Fruit fly (Drosophila melanogaster) whole organism, embryonic: ENCODE data around the gene CG11617.
A peak's percentile ranks its signal among the peaks of the same experiment; 100 is the strongest.

Experiments used
- Atf3 ChIP-seq: fragments of 200-800 bp; sonication (Bioruptor generic); optimal IDR thresholded peaks from 3 replicates; lab custom pipeline; 2016; ENCODE audit warnings: missing biosample characterization, missing genetic modification characterization
- Awh ChIP-seq: fragments of 200-800 bp; sonication (Bioruptor generic); IDR thresholded peaks from 2 replicates; pipeline ENCODE4, ENCODE4 v1.3.6; 2022; ENCODE audit warnings: missing biosample characterization, missing genetic modification characterization
- CG11093 ChIP-seq: fragments of 200-800 bp; sonication (Bioruptor generic); IDR thresholded peaks from 3 replicates; pipeline ENCODE4 v1.3.6; 2022; ENCODE audit warnings: missing biosample characterization, missing genetic modification characterization
- CG11456 ChIP-seq: fragments of 200-800 bp; sonication (Bioruptor generic); IDR thresholded peaks from 3 replicates; pipeline ENCODE4 v1.3.6; 2022; ENCODE audit warnings: missing biosample characterization, missing genetic modification characterization
- CG12071 ChIP-seq: fragments of 200-800 bp; sonication (Bioruptor generic); optimal IDR thresholded peaks from 3 replicates; lab custom pipeline; 2018; ENCODE audit warnings: missing biosample characterization, mild to moderate bottlenecking, missing genetic modification characterization
- CG15601 ChIP-seq: fragments of 200-800 bp; sonication (Bioruptor generic); optimal IDR thresholded peaks from 3 replicates; lab custom pipeline; 2019; ENCODE audit warnings: missing biosample characterization, mild to moderate bottlenecking, missing genetic modification characterization, moderate library complexity
- CG1603 ChIP-seq: fragments of 200-800 bp; sonication (Bioruptor generic); optimal IDR thresholded peaks from 2 replicates; lab custom pipeline; 2019; ENCODE audit warnings: missing biosample characterization, mild to moderate bottlenecking, missing genetic modification characterization, moderate library complexity
- CG1647 ChIP-seq: fragments of 200-800 bp; sonication (Bioruptor generic); optimal IDR thresholded peaks from 3 replicates; lab custom pipeline; 2016; ENCODE audit warnings: missing biosample characterization, missing genetic modification characterization
- CG17612 ChIP-seq: fragments of 200-800 bp; sonication (Bioruptor generic); IDR thresholded peaks from 2 replicates; pipeline ENCODE4 v1.3.6; 2022; ENCODE audit warnings: missing biosample characterization, missing genetic modification characterization
- CG17802 ChIP-seq: fragments of 200-800 bp; sonication (Bioruptor generic); optimal IDR thresholded peaks from 2 replicates; lab custom pipeline; 2018; ENCODE audit warnings: missing biosample characterization, mild to moderate bottlenecking, missing genetic modification characterization, moderate library complexity
- CG18599 ChIP-seq: fragments of 200-800 bp; sonication (Bioruptor generic); optimal IDR thresholded peaks from 3 replicates; lab custom pipeline; 2017; ENCODE audit warnings: missing biosample characterization, missing genetic modification characterization, mild to moderate bottlenecking, moderate library complexity, missing genetic modification reagents
- CG2129 ChIP-seq: fragments of 200-800 bp; sonication (Bioruptor generic); IDR thresholded peaks from 2 replicates; pipeline ENCODE4 v1.3.6; 2022; ENCODE audit warnings: missing biosample characterization, missing genetic modification characterization; ENCODE audit not compliant: partially characterized antibody
- CG2202 ChIP-seq: fragments of 200-800 bp; sonication (Bioruptor generic); optimal IDR thresholded peaks from 2 replicates; lab custom pipeline; 2018; ENCODE audit warnings: missing biosample characterization, mild to moderate bottlenecking, missing genetic modification characterization
- CG34224 ChIP-seq: fragments of 200-800 bp; sonication (Bioruptor generic); IDR thresholded peaks from 3 replicates; pipeline ENCODE4 v1.3.6; 2022; ENCODE audit warnings: missing biosample characterization, missing genetic modification characterization; ENCODE audit not compliant: partially characterized antibody
- CG4360 ChIP-seq: fragments of 200-800 bp; sonication (Bioruptor generic); IDR thresholded peaks from 2 replicates; pipeline ENCODE4 v1.3.6; 2022; ENCODE audit warnings: missing biosample characterization, missing genetic modification characterization
- CG4424 ChIP-seq: fragments of 200-800 bp; sonication (Bioruptor generic); optimal IDR thresholded peaks from 3 replicates; lab custom pipeline; 2016; ENCODE audit warnings: missing biosample characterization, missing genetic modification characterization
- CG6689 ChIP-seq: fragments of 200-800 bp; sonication (Bioruptor generic); IDR thresholded peaks from 2 replicates; pipeline ENCODE4 v1.3.6; 2022; ENCODE audit warnings: missing biosample characterization, missing genetic modification characterization
- CG7556 ChIP-seq: fragments of 200-800 bp; sonication (Bioruptor generic); optimal IDR thresholded peaks from 2 replicates; lab custom pipeline; 2017; ENCODE audit warnings: missing biosample characterization, mild to moderate bottlenecking, missing genetic modification characterization
- CG8478 ChIP-seq: fragments of >200 bp; optimal IDR thresholded peaks from 2 replicates; lab custom pipeline; 2018
- CG9727 ChIP-seq: fragments of 200-800 bp; sonication (Bioruptor generic); optimal IDR thresholded peaks from 3 replicates; lab custom pipeline; 2017; ENCODE audit warnings: missing biosample characterization, mild to moderate bottlenecking, missing genetic modification characterization
- Camta ChIP-seq: fragments of 200-800 bp; sonication (Bioruptor generic); optimal IDR thresholded peaks from 2 replicates; lab custom pipeline; 2016; ENCODE audit warnings: missing biosample characterization, missing genetic modification characterization
- Dll ChIP-seq: fragments of 200-800 bp; sonication (Bioruptor generic); IDR thresholded peaks from 4 replicates; pipeline ENCODE4 v1.3.6; 2022; ENCODE audit warnings: missing biosample characterization, missing genetic modification characterization; ENCODE audit not compliant: partially characterized antibody
- Doc2 ChIP-seq: fragments of 200-800 bp; sonication (Bioruptor generic); IDR thresholded peaks from 2 replicates; pipeline ENCODE4 v1.3.6; 2022; ENCODE audit warnings: missing biosample characterization, missing genetic modification characterization
- Hr78 ChIP-seq, 2 experiments: fragments of 200-800 bp in 1 of 2; fragments of >200 bp in 1 of 2; sonication (Bioruptor generic) in 1 of 2; optimal IDR thresholded peaks; 2 replicates each; lab custom pipeline; 2017 to 2019; ENCODE audit warnings: missing biosample characterization in 2 of 2, missing genetic modification characterization in 2 of 2, mild to moderate bottlenecking in 1 of 2, moderate library complexity in 1 of 2
- Nf-YC ChIP-seq: fragments of 200-800 bp; optimal IDR thresholded peaks from 3 replicates; lab custom pipeline; 2019; ENCODE audit warnings: missing biosample characterization, mild to moderate bottlenecking, missing genetic modification characterization, moderate library complexity
- Pdp1 ChIP-seq, 2 experiments: fragments of 200-800 bp; sonication (Bioruptor generic); optimal IDR thresholded peaks; 3 replicates each; lab custom pipeline; 2016; ENCODE audit warnings: missing biosample characterization in 2 of 2, missing genetic modification characterization in 2 of 2, mild to moderate bottlenecking in 1 of 2, moderate library complexity in 1 of 2
- Rx ChIP-seq: fragments of 200-800 bp; sonication (Bioruptor generic); IDR thresholded peaks from 2 replicates; pipeline ENCODE4 v1.3.6; 2022; ENCODE audit warnings: missing biosample characterization, missing genetic modification characterization
- Sox102F ChIP-seq: fragments of 200-800 bp; sonication (Bioruptor generic); optimal IDR thresholded peaks from 2 replicates; lab custom pipeline; 2018; ENCODE audit warnings: missing biosample characterization, mild to moderate bottlenecking, missing genetic modification characterization, moderate library complexity
- Trl ChIP-seq, 3 experiments: fragments of >200 bp in 2 of 3; fragments of 200-800 bp in 1 of 3; sonication (Bioruptor generic) in 1 of 3; optimal IDR thresholded peaks; 2 replicates in 1 of 3; 3 replicates in 2 of 3; lab custom pipeline; 2016 to 2017; ENCODE audit warnings: missing biosample characterization in 1 of 3, missing genetic modification characterization in 1 of 3
- Xbp1 ChIP-seq: fragments of 200-800 bp; sonication (Bioruptor generic); optimal IDR thresholded peaks from 3 replicates; lab custom pipeline; 2016; ENCODE audit warnings: missing biosample characterization, mild to moderate bottlenecking, missing genetic modification characterization
- bbx ChIP-seq: fragments of 200-800 bp; sonication (Bioruptor generic); IDR thresholded peaks from 2 replicates; pipeline ENCODE4 v1.3.6; 2022; ENCODE audit warnings: missing biosample characterization, missing genetic modification characterization; ENCODE audit not compliant: partially characterized antibody
- caup ChIP-seq: fragments of 200-800 bp; sonication (Bioruptor generic); optimal IDR thresholded peaks from 3 replicates; lab custom pipeline; 2017; ENCODE audit warnings: missing biosample characterization, mild to moderate bottlenecking, missing genetic modification characterization, moderate library complexity; ENCODE audit not compliant: severe bottlenecking
- chinmo ChIP-seq: fragments of 200-800 bp; sonication (Bioruptor generic); IDR thresholded peaks from 4 replicates; pipeline ENCODE4 v1.3.6; 2022; ENCODE audit warnings: missing biosample characterization, missing genetic modification characterization; ENCODE audit not compliant: partially characterized antibody
- chm ChIP-seq: fragments of 200-800 bp; sonication (Bioruptor generic); IDR thresholded peaks from 2 replicates; pipeline ENCODE4 v1.3.6; 2022; ENCODE audit warnings: missing biosample characterization, missing genetic modification characterization
- corto ChIP-seq: fragments of 200-800 bp; sonication (Bioruptor generic); optimal IDR thresholded peaks from 2 replicates; lab custom pipeline; 2016; ENCODE audit warnings: missing biosample characterization, mild to moderate bottlenecking, missing genetic modification characterization, moderate library complexity
- cwo ChIP-seq: fragments of 200-800 bp; sonication (Bioruptor generic); optimal IDR thresholded peaks from 3 replicates; lab custom pipeline; 2017; ENCODE audit warnings: missing biosample characterization, missing genetic modification characterization, mild to moderate bottlenecking, moderate library complexity, missing genetic modification reagents
- inv ChIP-seq: fragments of 200-800 bp; sonication (Bioruptor generic); IDR thresholded peaks from 2 replicates; pipeline ENCODE4 v1.3.6; 2022; ENCODE audit warnings: missing biosample characterization, missing genetic modification characterization; ENCODE audit not compliant: partially characterized antibody
- jing ChIP-seq: fragments of 200-800 bp; sonication (Bioruptor generic); optimal IDR thresholded peaks from 2 replicates; lab custom pipeline; 2018; ENCODE audit warnings: missing biosample characterization, mild to moderate bottlenecking, missing genetic modification characterization
- knrl ChIP-seq: fragments of 200-800 bp; sonication (Bioruptor generic); IDR thresholded peaks from 3 replicates; pipeline ENCODE4 v1.3.6; 2022; ENCODE audit warnings: missing biosample characterization, missing genetic modification characterization; ENCODE audit not compliant: partially characterized antibody
- prd ChIP-seq, 3 experiments: fragments of >200 bp in 2 of 3; fragments of 200-800 bp in 1 of 3; sonication (Bioruptor generic) in 1 of 3; optimal IDR thresholded peaks in 2 of 3; IDR thresholded peaks in 1 of 3; 2 replicates in 2 of 3; 3 replicates in 1 of 3; pipeline versions ENCODE4 v1.3.6 to Lab custom; 2017 to 2022; ENCODE audit warnings: missing biosample characterization in 1 of 3, missing genetic modification characterization in 1 of 3
- ro ChIP-seq: fragments of 200-800 bp; sonication (Bioruptor generic); IDR thresholded peaks from 2 replicates; pipeline ENCODE4 v1.3.6; 2022; ENCODE audit warnings: missing biosample characterization, missing genetic modification characterization
- slp2 ChIP-seq: fragments of 200-800 bp; sonication (Bioruptor generic); optimal IDR thresholded peaks from 2 replicates; lab custom pipeline; 2016; ENCODE audit warnings: missing biosample characterization, missing genetic modification characterization
- sna ChIP-seq: fragments of 200-800 bp; sonication (Bioruptor generic); IDR thresholded peaks from 2 replicates; pipeline ENCODE4 v1.3.6; 2022; ENCODE audit warnings: missing biosample characterization, missing genetic modification characterization; ENCODE audit not compliant: partially characterized antibody
- zen ChIP-seq: fragments of 200-800 bp; sonication (Bioruptor generic); optimal IDR thresholded peaks from 3 replicates; lab custom pipeline; 2018; ENCODE audit warnings: missing biosample characterization, mild to moderate bottlenecking, missing genetic modification characterization, moderate library complexity
- zen2 ChIP-seq: fragments of 200-800 bp; sonication (Bioruptor generic); IDR thresholded peaks from 3 replicates; pipeline ENCODE4 v1.3.6; 2022; ENCODE audit warnings: missing biosample characterization, missing genetic modification characterization; ENCODE audit not compliant: partially characterized antibody
- zf30C ChIP-seq: fragments of 200-800 bp; sonication (Bioruptor generic); optimal IDR thresholded peaks from 3 replicates; lab custom pipeline; 2018; ENCODE audit warnings: missing biosample characterization, mild to moderate bottlenecking, missing genetic modification characterization

Gene CG11617

dm6 chr2L:249048-249825, 42.1 kb upstream of the CG11617 start (continued):
- TF ChIP-seq Hr78 (GFP tag; optimal IDR thresholded peaks at IDR 0.05; lab: Kevin White, UChicago): no peak
- no peak for TF ChIP-seq ro (GFP tag; lab: Robert Waterston, UW)
- no peak for TF ChIP-seq CG18599 (GFP tag; lab: Kevin White, UChicago)
- 0 out of 2 replicates have a peak, but pooled peaks have one; percentile 38 for TF ChIP-seq CG6689
- peak; percentile 96; the same call in 3 of the 4 replicates for TF ChIP-seq chinmo (GFP tag; lab: Robert Waterston, UW)
- TF ChIP-seq Xbp1 (GFP tag; lab: Kevin White, UChicago): peak; percentile 47
- peak; percentile 10 for TF ChIP-seq CG4424 (GFP tag; lab: Kevin White, UChicago)
- TF ChIP-seq Doc2: no peak
- peak in 1 of 2 experiments; percentile 42 for TF ChIP-seq Pdp1 (GFP tag; optimal IDR thresholded peaks at IDR 0.05; lab: Kevin White, UChicago)
- peak; percentile 22 for TF ChIP-seq CG7556 (GFP tag; lab: Kevin White, UChicago)
- TF ChIP-seq corto (GFP tag; lab: Kevin White, UChicago): peak; percentile 2
- no peak for TF ChIP-seq CG4360 (GFP tag; lab: Robert Waterston, UW)
- 0 out of 2 replicates have a peak, but pooled peaks have one; percentile 11 for TF ChIP-seq CG2129 (GFP tag; lab: Robert Waterston, UW)
- TF ChIP-seq CG2202 (tag; lab: Kevin White, UChicago): no peak
- no peak for TF ChIP-seq CG1603
- no peak for TF ChIP-seq caup (GFP tag; lab: Kevin White, UChicago)
- TF ChIP-seq Atf3 (GFP tag; lab: Kevin White, UChicago): no peak
- TF ChIP-seq CG11093: no peak
- no peak for TF ChIP-seq CG11456 (GFP tag; lab: Robert Waterston, UW)
- no peak for TF ChIP-seq CG9727 (GFP tag; lab: Kevin White, UChicago)
- no peak for TF ChIP-seq slp2 (GFP tag; lab: Kevin White, UChicago)
- TF ChIP-seq CG12071: no peak
- peak; percentile 61 for TF ChIP-seq CG34224 (GFP tag; lab: Robert Waterston, UW)
- no peak for TF ChIP-seq knrl (GFP tag; lab: Robert Waterston, UW)
- no peak for TF ChIP-seq jing (GFP tag; lab: Kevin White, UChicago)
- TF ChIP-seq zen2 (GFP tag; lab: Robert Waterston, UW): peak; percentile 82
- TF ChIP-seq prd (optimal IDR thresholded peaks at IDR 0.05; lab: Kevin White, UChicago): no peak
- no peak for TF ChIP-seq prd (GFP tag; IDR thresholded peaks at IDR 0.05; lab: Robert Waterston, UW)
- peak; percentile 84 for TF ChIP-seq cwo (GFP tag; lab: Kevin White, UChicago)
- TF ChIP-seq Trl (optimal IDR thresholded peaks at IDR 0.05; lab: Kevin White, UChicago): peak; percentile 95 to 97
- TF ChIP-seq Trl (GFP tag; optimal IDR thresholded peaks at IDR 0.05; lab: Kevin White, UChicago): peak; percentile 31
- no peak for TF ChIP-seq CG17802 (tag; lab: Kevin White, UChicago)
- TF ChIP-seq Nf-YC (tag; lab: Kevin White, UChicago): peak; percentile 25
- no peak for TF ChIP-seq inv
- TF ChIP-seq Sox102F (GFP tag; lab: Kevin White, UChicago): peak; percentile 42
- TF ChIP-seq Dll (GFP tag; lab: Robert Waterston, UW): peak; percentile 54; the same call in 3 of the 4 replicates
- TF ChIP-seq CG17612: no peak
- TF ChIP-seq CG15601: peak; percentile 0
- peak; percentile 10; the same call in 1 of the 2 replicates for TF ChIP-seq bbx
- TF ChIP-seq Camta: no peak
- TF ChIP-seq Awh (GFP tag; lab: Robert Waterston, UW): no peak
- TF ChIP-seq CG1647: no peak
- TF ChIP-seq sna: peak; percentile 60; the same call in 1 of the 2 replicates
- peak; percentile 50 for TF ChIP-seq chm (GFP tag; lab: Robert Waterston, UW)
- no peak for TF ChIP-seq zen (tag; lab: Kevin White, UChicago)
- peak; percentile 11 for TF ChIP-seq zf30C (GFP tag; lab: Kevin White, UChicago)
- TF ChIP-seq CG8478 (lab: Kevin White, UChicago): peak; percentile 20
- no peak for TF ChIP-seq Rx (GFP tag; lab: Robert Waterston, UW)
